Fruit fly (Drosophila melanogaster) whole organism, adult: Measurements from ENCODE around the gene trp.

Experiments
- CG11617 ChIP-seq: fragments of 200-800 bp; sonication (Bioruptor generic); optimal IDR thresholded peaks from 2 replicates; lab custom pipeline; 2017; ENCODE audit warnings: mild to moderate bottlenecking, missing biosample characterization, missing genetic modification reagents, missing genetic modification characterization
- CG12768 ChIP-seq: fragments of 200-800 bp; sonication (Bioruptor generic); optimal IDR thresholded peaks from 2 replicates; lab custom pipeline; 2017; ENCODE audit warnings: missing biosample characterization, missing genetic modification characterization, mild to moderate bottlenecking, moderate library complexity, missing genetic modification reagents
- CG14711 ChIP-seq: fragments of 200-800 bp; sonication (Bioruptor generic); optimal IDR thresholded peaks from 2 replicates; lab custom pipeline; 2018; ENCODE audit warnings: missing biosample characterization, mild to moderate bottlenecking, missing genetic modification characterization, moderate library complexity
- CG1620 ChIP-seq: fragments of 200-800 bp; sonication (Bioruptor generic); optimal IDR thresholded peaks from 2 replicates; lab custom pipeline; 2016; ENCODE audit warnings: missing biosample characterization, missing genetic modification characterization
- CG33017 ChIP-seq: fragments of 200-800 bp; sonication (Bioruptor generic); optimal IDR thresholded peaks from 2 replicates; lab custom pipeline; 2018; ENCODE audit warnings: missing biosample characterization, mild to moderate bottlenecking, missing genetic modification characterization, moderate library complexity
- CG5204 ChIP-seq: fragments of 200-800 bp; sonication (Bioruptor generic); optimal IDR thresholded peaks from 2 replicates; lab custom pipeline; 2016; ENCODE audit warnings: missing biosample characterization, missing genetic modification characterization
- CG7045 ChIP-seq: fragments of 200-800 bp; sonication (Bioruptor generic); optimal IDR thresholded peaks from 2 replicates; lab custom pipeline; 2017; ENCODE audit warnings: missing biosample characterization, mild to moderate bottlenecking, missing genetic modification characterization
- CG7101 ChIP-seq: fragments of 200-800 bp; sonication (Bioruptor generic); optimal IDR thresholded peaks from 2 replicates; lab custom pipeline; 2018; ENCODE audit warnings: missing biosample characterization, mild to moderate bottlenecking, missing genetic modification characterization, moderate library complexity
- Clk ChIP-seq: fragments of 200-800 bp; sonication (Bioruptor generic); optimal IDR thresholded peaks from 2 replicates; lab custom pipeline; 2017; ENCODE audit warnings: missing biosample characterization, missing genetic modification characterization
- Crg-1 ChIP-seq: fragments of 200-800 bp; sonication (Bioruptor generic); optimal IDR thresholded peaks from 2 replicates; lab custom pipeline; 2016; ENCODE audit warnings: missing biosample characterization, missing genetic modification characterization
- Hr96 ChIP-seq: fragments of 200-800 bp; sonication (Bioruptor generic); optimal IDR thresholded peaks from 2 replicates; lab custom pipeline; 2016; ENCODE audit warnings: missing biosample characterization, missing genetic modification characterization
- Mnt ChIP-seq: fragments of 200-800 bp; sonication (Bioruptor generic); optimal IDR thresholded peaks from 2 replicates; lab custom pipeline; 2016; ENCODE audit warnings: missing biosample characterization, mild to moderate bottlenecking, missing genetic modification characterization
- bab1 ChIP-seq: fragments of 200-800 bp; sonication (Bioruptor generic); optimal IDR thresholded peaks from 3 replicates; lab custom pipeline; 2019; ENCODE audit warnings: missing biosample characterization, mild to moderate bottlenecking, missing genetic modification characterization, moderate library complexity
- cic ChIP-seq: fragments of 200-800 bp; sonication (Bioruptor generic); optimal IDR thresholded peaks from 2 replicates; lab custom pipeline; 2017; ENCODE audit warnings: missing biosample characterization, mild to moderate bottlenecking, missing genetic modification characterization, moderate library complexity
- cnc ChIP-seq, 2 experiments: fragments of >200 bp; optimal IDR thresholded peaks; 2 replicates each; lab custom pipeline; 2017
- kay ChIP-seq: fragments of 200-800 bp; sonication (Bioruptor generic); peaks from one replicate; lab custom pipeline; 2016; ENCODE audit warnings: missing biosample characterization, missing genetic modification characterization, borderline replicate concordance
- ovo ChIP-seq: fragments of 200-800 bp; sonication (Bioruptor generic); optimal IDR thresholded peaks from 2 replicates; lab custom pipeline; 2016; ENCODE audit warnings: missing biosample characterization, missing genetic modification characterization
- pad ChIP-seq: fragments of 200-800 bp; sonication (Bioruptor generic); optimal IDR thresholded peaks from 3 replicates; lab custom pipeline; 2017; ENCODE audit warnings: missing biosample characterization, missing genetic modification characterization, mild to moderate bottlenecking, moderate library complexity, missing genetic modification reagents
- tj ChIP-seq: fragments of 200-800 bp; sonication (Bioruptor generic); optimal IDR thresholded peaks from 3 replicates; lab custom pipeline; 2017; ENCODE audit warnings: missing biosample characterization, mild to moderate bottlenecking, missing genetic modification characterization, moderate library complexity
- toe ChIP-seq: fragments of 200-800 bp; sonication (Bioruptor generic); optimal IDR thresholded peaks from 2 replicates; lab custom pipeline; 2016; ENCODE audit warnings: missing biosample characterization, missing genetic modification characterization

Gene trp

dm6 chr3R:29920189-29920588, at the start of gene trp:
Gene trp (minus strand): TSS chr3R:29920289.
- no peak for TF ChIP-seq toe (GFP tag; lab: Kevin White, UChicago)
- no peak for TF ChIP-seq bab1 (GFP tag; lab: Kevin White, UChicago)
- no peak for TF ChIP-seq Crg-1
- no peak for TF ChIP-seq Hr96 (GFP tag; lab: Kevin White, UChicago)
- no peak for TF ChIP-seq CG7101 (tag; lab: Kevin White, UChicago)
- no peak for TF ChIP-seq ovo (GFP tag; lab: Kevin White, UChicago)
- TF ChIP-seq cnc (optimal IDR thresholded peaks at IDR 0.05; lab: Kevin White, UChicago), result no peak
- TF ChIP-seq CG1620 (GFP tag; lab: Kevin White, UChicago), result no peak
- TF ChIP-seq tj (GFP tag; lab: Kevin White, UChicago), result no peak
- TF ChIP-seq CG14711 (tag; lab: Kevin White, UChicago), result no peak
- no peak for TF ChIP-seq cic (GFP tag; lab: Kevin White, UChicago)
- TF ChIP-seq CG7045, result no peak
- no peak for TF ChIP-seq CG11617 (GFP tag; lab: Kevin White, UChicago)
- TF ChIP-seq CG5204 (GFP tag; lab: Kevin White, UChicago), result no peak
- TF ChIP-seq Mnt (GFP tag; lab: Kevin White, UChicago), result no peak
- no peak for TF ChIP-seq kay (GFP tag; lab: Kevin White, UChicago)
- no peak for TF ChIP-seq CG33017 (tag; lab: Kevin White, UChicago)
- TF ChIP-seq CG12768, result no peak
- no peak for TF ChIP-seq Clk

dm6 chr3R:29969347-29969746, 49.3 kb upstream of the trp start, which contains the start of gene TkR99D:
Gene TkR99D (minus strand): TSS chr3R:29969447.
- TF ChIP-seq CG1620 (GFP tag; lab: Kevin White, UChicago) (no peak), CG7101 (tag; lab: Kevin White, UChicago) (no peak), Crg-1 (no peak), CG7045 (no peak), cnc (optimal IDR thresholded peaks at IDR 0.05; lab: Kevin White, UChicago) (no peak), CG33017 (tag; lab: Kevin White, UChicago) (no peak), ovo (GFP tag; lab: Kevin White, UChicago) (no peak), pad (GFP tag; lab: Kevin White, UChicago) (no peak), toe (GFP tag; lab: Kevin White, UChicago) (no peak), cic (GFP tag; lab: Kevin White, UChicago) (no peak), Mnt (GFP tag; lab: Kevin White, UChicago) (no peak), Hr96 (GFP tag; lab: Kevin White, UChicago) (no peak), tj (GFP tag; lab: Kevin White, UChicago) (no peak), Clk (no peak), CG11617 (GFP tag; lab: Kevin White, UChicago) (no peak), CG14711 (tag; lab: Kevin White, UChicago) (no peak)

- no peak for TF ChIP-seq cnc (optimal IDR thresholded peaks at IDR 0.05; lab: Kevin White, UChicago)
- TF ChIP-seq kay (GFP tag; lab: Kevin White, UChicago), result no peak
- TF ChIP-seq CG12768, result no peak
- no peak for TF ChIP-seq CG7101 (tag; lab: Kevin White, UChicago)
- TF ChIP-seq CG1620 (GFP tag; lab: Kevin White, UChicago), result no peak
- TF ChIP-seq tj (GFP tag; lab: Kevin White, UChicago), result no peak
- TF ChIP-seq Clk, result no peak
- no peak for TF ChIP-seq CG5204 (GFP tag; lab: Kevin White, UChicago)
- no peak for TF ChIP-seq CG7045
- no peak for TF ChIP-seq toe (GFP tag; lab: Kevin White, UChicago)
- TF ChIP-seq CG14711 (tag; lab: Kevin White, UChicago), result no peak
- TF ChIP-seq Crg-1, result no peak
- TF ChIP-seq CG33017 (tag; lab: Kevin White, UChicago), result no peak
These were observed 43.0 kb upstream of the trp start for dm6 chr3R:29963102-29963501.

dm6 chr3R:29959329-29959728, 39.2 kb upstream of the trp start:
- no peak for TF ChIP-seq CG12768
- TF ChIP-seq tj (GFP tag; lab: Kevin White, UChicago), result no peak
- TF ChIP-seq CG14711 (tag; lab: Kevin White, UChicago), result no peak

DNA sequence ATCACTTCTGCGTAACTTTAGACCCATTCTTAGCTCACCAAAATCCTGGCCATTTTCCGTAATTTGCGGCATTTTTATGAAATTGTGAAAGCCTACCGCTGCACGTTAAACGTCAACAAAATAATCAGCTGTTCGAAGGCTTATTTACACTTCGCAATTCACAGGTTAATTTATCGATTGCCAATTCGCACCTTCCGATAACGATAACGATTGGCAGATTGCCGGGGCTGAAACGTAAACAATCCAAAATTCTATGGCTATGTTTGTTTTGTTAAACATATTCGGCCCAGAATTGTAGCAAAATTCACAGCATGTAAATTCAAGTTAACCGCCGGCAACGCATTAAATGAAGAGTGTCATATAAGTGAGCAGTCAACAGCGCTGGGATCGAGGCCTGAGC, 15.7 kb upstream of the trp start, which contains the start of the genes eIF2Balpha and Vps13B:
Gene eIF2Balpha, minus strand, starts transcription at position 133 of the 400 bp plus-strand sequence.
Gene Vps13B, plus strand, starts transcription at position 223 of the 400 bp plus-strand sequence.
- TF ChIP-seq CG12768, result no peak
- TF ChIP-seq pad (GFP tag; lab: Kevin White, UChicago), result no peak
- peak; percentile 2 for TF ChIP-seq CG11617 (GFP tag; lab: Kevin White, UChicago)
- no peak for TF ChIP-seq CG1620 (GFP tag; lab: Kevin White, UChicago)
- TF ChIP-seq kay (GFP tag; lab: Kevin White, UChicago), result no peak
- no peak for TF ChIP-seq CG5204 (GFP tag; lab: Kevin White, UChicago)
- TF ChIP-seq CG7045, result no peak
- TF ChIP-seq CG14711 (tag; lab: Kevin White, UChicago), result no peak
- no peak for TF ChIP-seq ovo (GFP tag; lab: Kevin White, UChicago)
- no peak for TF ChIP-seq tj (GFP tag; lab: Kevin White, UChicago)
- TF ChIP-seq bab1 (GFP tag; lab: Kevin White, UChicago), result peak; percentile 74

DNA sequence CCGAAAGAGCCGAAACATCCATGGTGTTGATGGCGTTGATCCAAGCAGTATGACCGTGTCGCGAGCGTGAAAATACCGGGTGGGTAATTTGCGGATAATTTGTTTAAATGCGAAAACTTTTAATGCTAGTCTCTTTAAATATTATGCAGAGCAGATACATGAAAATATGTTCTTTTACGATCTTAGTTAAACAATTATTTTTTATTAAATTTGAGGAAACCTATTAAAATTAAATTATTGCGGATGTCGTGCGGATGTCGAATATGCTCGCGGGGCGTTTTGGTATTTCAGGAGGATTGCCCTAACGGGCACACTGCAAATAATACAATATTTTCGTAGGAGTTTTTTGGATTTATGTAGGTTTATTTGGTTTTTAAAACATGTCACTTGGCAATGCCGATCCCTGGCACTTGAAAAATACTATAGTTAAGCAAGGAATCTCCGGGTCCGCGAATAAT, 12.9 kb upstream of the trp start, which contains the start of the genes Cog7, CG42557 and CG42558:
Gene Cog7, minus strand, starts transcription at position 51 of the 458 bp plus-strand sequence.
Gene CG42557, plus strand, starts transcription at position 281 of the 458 bp plus-strand sequence.
Gene CG42558, plus strand, starts transcription at position 281 of the 458 bp plus-strand sequence.
- peak; percentile 2 for TF ChIP-seq CG11617 (GFP tag; lab: Kevin White, UChicago)
- TF ChIP-seq bab1 (GFP tag; lab: Kevin White, UChicago), result no peak
